Worm (Caenorhabditis elegans) whole organism, L4 larva: ENCODE measurements around the gene nonu-1.

Experiments
- aly-2 ChIP-seq: sonication (generic microtip); optimal IDR thresholded peaks from 2 replicates; lab custom pipeline; 2018; ENCODE audit warnings: missing biosample characterization, missing genetic modification characterization
- attf-4 ChIP-seq: sonication (generic microtip); optimal IDR thresholded peaks from 3 replicates; lab custom pipeline; 2017; ENCODE audit warnings: missing biosample characterization, missing genetic modification characterization
- ceh-28 ChIP-seq: fragments of 150-350 bp; optimal IDR thresholded peaks from 2 replicates; lab custom pipeline; 2014; ENCODE audit warnings: missing biosample characterization, missing genetic modification reagents, missing genetic modification characterization
- madf-9 ChIP-seq: fragments of 200-800 bp; sonication (Bioruptor generic); conservative IDR thresholded peaks from 2 replicates; pipeline ENCODE4 v1.3.6; 2022; ENCODE audit warnings: missing genetic modification reagents, missing genetic modification characterization, missing compliant biosample characterization
- nhr-11 ChIP-seq: fragments of 150-350 bp; optimal IDR thresholded peaks from 2 replicates; lab custom pipeline; 2014; ENCODE audit warnings: missing biosample characterization, missing genetic modification characterization
- nhr-28 ChIP-seq: fragments of 150-350 bp; optimal IDR thresholded peaks from 2 replicates; lab custom pipeline; 2014; ENCODE audit warnings: missing biosample characterization, missing genetic modification characterization
- nhr-42 ChIP-seq: fragments of 200-800 bp; sonication (Bioruptor generic); IDR thresholded peaks from 2 replicates; pipeline ENCODE4 v1.3.6; 2022; ENCODE audit warnings: missing genetic modification characterization, missing compliant biosample characterization
- nhr-48 ChIP-seq: sonication (generic microtip); optimal IDR thresholded peaks from 2 replicates; lab custom pipeline; 2016; ENCODE audit warnings: mild to moderate bottlenecking, missing genetic modification characterization, missing compliant biosample characterization
- pqm-1 ChIP-seq: sonication (generic microtip); optimal IDR thresholded peaks from 2 replicates; lab custom pipeline; 2017; ENCODE audit warnings: missing biosample characterization, missing genetic modification characterization
- unc-130 ChIP-seq: sonication (generic microtip); optimal IDR thresholded peaks from 2 replicates; lab custom pipeline; 2016; ENCODE audit warnings: missing genetic modification reagents, missing genetic modification characterization, missing compliant biosample characterization
- zag-1 ChIP-seq: fragments of 150-350 bp; optimal IDR thresholded peaks from 2 replicates; lab custom pipeline; 2014; ENCODE audit warnings: missing biosample characterization, missing genetic modification characterization

DNA sequence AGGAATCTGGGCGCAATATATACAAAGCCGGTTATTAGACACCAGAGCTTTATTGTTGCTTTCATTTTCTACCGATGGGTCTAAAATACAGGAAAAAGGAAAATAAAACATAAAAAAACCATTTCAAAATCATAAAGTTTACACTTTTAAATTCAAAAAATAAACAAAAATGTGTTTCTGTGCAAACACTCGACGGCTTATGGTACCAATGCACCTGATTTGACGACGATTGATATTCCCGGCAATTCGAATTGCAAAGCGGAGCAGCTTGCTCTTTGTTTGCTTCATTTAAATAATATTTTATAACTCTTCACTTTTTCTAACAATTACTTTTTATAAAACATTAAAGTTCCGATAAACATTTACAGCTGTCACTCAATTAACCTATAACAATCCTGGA lies 432 bp upstream of the nonu-1 start, which contains the start of gene F26A1.1:
- no peak for TF ChIP-seq madf-9
- TF ChIP-seq ceh-28 (tag; lab: Kevin White, UChicago) = no peak
- TF ChIP-seq nhr-42 = no peak
- TF ChIP-seq attf-4 (tag; lab: Kevin White, UChicago) = no peak
- TF ChIP-seq pqm-1 (tag; lab: Kevin White, UChicago) = no peak
- no peak for TF ChIP-seq nhr-11 (tag; lab: Kevin White, UChicago)
- no peak for TF ChIP-seq nhr-48 (tag; lab: Kevin White, UChicago)
- no peak for TF ChIP-seq aly-2 (tag; lab: Kevin White, UChicago)
- no peak for TF ChIP-seq zag-1
- TF ChIP-seq unc-130 (GFP tag; lab: Kevin White, UChicago) = no peak
- no peak for TF ChIP-seq nhr-28
